Fruit fly (Drosophila melanogaster): Measurements from ENCODE around the gene InR.

The InR gene

dm6 chr3R:21590203-21590659 is 28.9 kb downstream of the InR start:
- TF ChIP-seq Dll (optimal IDR thresholded peaks at IDR 0.05), result no peak
- TF ChIP-seq pan (optimal IDR thresholded peaks at IDR 0.05), result no peak
- TF ChIP-seq EcR (GFP tag; optimal IDR thresholded peaks at IDR 0.05), result no peak
- no peak for TF ChIP-seq usp (GFP tag; optimal IDR thresholded peaks at IDR 0.05)
- TF ChIP-seq psq (optimal IDR thresholded peaks at IDR 0.05), result no peak
- TF ChIP-seq CG8478 (optimal IDR thresholded peaks at IDR 0.05), result no peak

dm6 chr3R:21589500-21590202 is 29.5 kb downstream of the InR start:
- no peak for TF ChIP-seq pan (optimal IDR thresholded peaks at IDR 0.05)
- no peak for TF ChIP-seq usp (GFP tag; optimal IDR thresholded peaks at IDR 0.05)
- TF ChIP-seq CG8478 (optimal IDR thresholded peaks at IDR 0.05), result no peak
- TF ChIP-seq psq (optimal IDR thresholded peaks at IDR 0.05), result no peak
- TF ChIP-seq EcR (GFP tag; optimal IDR thresholded peaks at IDR 0.05), result no peak
- no peak for TF ChIP-seq Dll (optimal IDR thresholded peaks at IDR 0.05)

DNA sequence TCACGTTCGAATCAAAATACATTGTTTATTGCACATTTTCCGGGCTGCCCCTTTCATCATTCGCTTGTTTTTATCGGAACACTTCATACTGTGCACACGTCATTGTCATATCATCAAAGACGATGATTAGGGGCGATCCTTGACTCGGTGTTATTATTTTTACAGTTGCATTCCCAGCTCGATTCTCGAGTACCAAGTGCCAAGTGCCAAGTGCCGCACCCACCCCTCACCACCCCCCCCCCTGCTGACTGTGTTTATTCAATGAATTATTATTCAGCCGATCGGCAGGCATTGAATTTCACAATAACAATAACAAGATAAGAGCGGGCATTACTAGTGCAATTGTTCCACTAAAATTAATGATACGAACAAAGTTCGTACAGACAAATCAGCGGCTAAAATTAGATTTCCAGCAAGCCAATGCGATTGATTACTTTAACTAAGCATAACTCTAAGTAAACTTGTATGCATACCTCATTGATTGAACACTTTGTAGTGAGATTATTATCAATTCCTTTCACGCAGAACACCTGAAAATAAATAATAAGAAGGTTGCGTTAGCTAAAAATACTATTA is 31.6 kb downstream of the InR start:
- no peak for TF ChIP-seq pan (optimal IDR thresholded peaks at IDR 0.05)
- TF ChIP-seq usp (GFP tag; optimal IDR thresholded peaks at IDR 0.05), result no peak
- TF ChIP-seq psq (optimal IDR thresholded peaks at IDR 0.05), result no peak
- TF ChIP-seq Dll (optimal IDR thresholded peaks at IDR 0.05), result no peak
- no peak for TF ChIP-seq CG8478 (optimal IDR thresholded peaks at IDR 0.05)
- TF ChIP-seq EcR (GFP tag; optimal IDR thresholded peaks at IDR 0.05), result no peak

- TF ChIP-seq pan (optimal IDR thresholded peaks at IDR 0.05) (no peak), psq (optimal IDR thresholded peaks at IDR 0.05) (no peak), usp (GFP tag; optimal IDR thresholded peaks at IDR 0.05) (no peak), EcR (GFP tag; optimal IDR thresholded peaks at IDR 0.05) (no peak), Dll (optimal IDR thresholded peaks at IDR 0.05) (no peak), CG8478 (optimal IDR thresholded peaks at IDR 0.05) (no peak)
Measured at dm6 chr3R:21586914-21587459, 32.1 kb downstream of the InR start.

DNA sequence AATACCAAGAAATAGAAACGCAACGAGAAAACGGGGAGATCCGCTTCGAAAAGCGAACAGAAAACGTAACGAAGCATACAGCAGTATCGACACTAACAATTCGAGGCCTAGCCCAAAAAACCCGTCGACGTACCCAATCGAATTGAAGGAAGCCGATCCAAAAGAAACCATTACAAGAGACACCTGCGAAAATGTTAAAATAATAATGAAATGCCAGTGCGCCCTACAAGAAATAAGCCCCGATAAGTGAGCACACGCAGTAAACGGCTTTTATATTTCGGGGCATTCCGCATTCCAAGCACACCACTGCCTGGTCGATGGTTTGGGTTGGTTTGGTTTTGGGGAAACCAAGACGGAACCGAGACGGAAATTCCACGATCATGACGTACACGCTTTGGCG is 32.8 kb downstream of the InR start:
- TF ChIP-seq Dll (optimal IDR thresholded peaks at IDR 0.05), result no peak
- TF ChIP-seq usp (GFP tag; optimal IDR thresholded peaks at IDR 0.05), result no peak
- TF ChIP-seq psq (optimal IDR thresholded peaks at IDR 0.05), result no peak
- no peak for TF ChIP-seq EcR (GFP tag; optimal IDR thresholded peaks at IDR 0.05)
- no peak for TF ChIP-seq pan (optimal IDR thresholded peaks at IDR 0.05)
- no peak for TF ChIP-seq CG8478 (optimal IDR thresholded peaks at IDR 0.05)

dm6 chr3R:21584296-21584936 is 34.7 kb downstream of the InR start:
- TF ChIP-seq CG8478 (optimal IDR thresholded peaks at IDR 0.05) (no peak), EcR (GFP tag; optimal IDR thresholded peaks at IDR 0.05) (no peak), psq (optimal IDR thresholded peaks at IDR 0.05) (no peak), Dll (optimal IDR thresholded peaks at IDR 0.05) (no peak), usp (GFP tag; optimal IDR thresholded peaks at IDR 0.05) (no peak), pan (optimal IDR thresholded peaks at IDR 0.05) (no peak)

- TF ChIP-seq usp (GFP tag; optimal IDR thresholded peaks at IDR 0.05), result no peak
- no peak for TF ChIP-seq Dll (optimal IDR thresholded peaks at IDR 0.05)
Measured at dm6 chr3R:21583603-21584218, 35.4 kb downstream of the InR start.

DNA sequence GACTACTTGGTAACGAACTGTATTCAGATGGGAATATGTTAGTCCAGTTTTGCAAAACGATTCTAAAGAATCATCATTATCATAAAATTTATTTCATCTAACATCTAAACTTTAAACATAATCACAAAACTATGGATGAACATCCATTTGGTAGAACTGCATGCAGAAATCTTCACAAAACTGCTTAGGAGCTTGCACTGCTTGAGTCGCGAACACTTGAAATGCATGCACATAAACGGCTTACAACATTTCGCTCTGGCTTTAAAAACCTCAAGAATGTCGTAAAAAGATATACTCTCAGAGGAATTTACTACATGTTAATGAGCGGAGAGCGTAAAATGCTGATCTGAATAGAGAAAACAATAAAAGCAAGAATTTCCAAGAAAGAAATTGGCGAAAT is 36.0 kb downstream of the InR start:
- TF ChIP-seq pan (optimal IDR thresholded peaks at IDR 0.05) (no peak), Dll (optimal IDR thresholded peaks at IDR 0.05) (no peak), EcR (GFP tag; optimal IDR thresholded peaks at IDR 0.05) (no peak), usp (GFP tag; optimal IDR thresholded peaks at IDR 0.05) (no peak), CG8478 (optimal IDR thresholded peaks at IDR 0.05) (no peak), psq (optimal IDR thresholded peaks at IDR 0.05) (no peak)

DNA sequence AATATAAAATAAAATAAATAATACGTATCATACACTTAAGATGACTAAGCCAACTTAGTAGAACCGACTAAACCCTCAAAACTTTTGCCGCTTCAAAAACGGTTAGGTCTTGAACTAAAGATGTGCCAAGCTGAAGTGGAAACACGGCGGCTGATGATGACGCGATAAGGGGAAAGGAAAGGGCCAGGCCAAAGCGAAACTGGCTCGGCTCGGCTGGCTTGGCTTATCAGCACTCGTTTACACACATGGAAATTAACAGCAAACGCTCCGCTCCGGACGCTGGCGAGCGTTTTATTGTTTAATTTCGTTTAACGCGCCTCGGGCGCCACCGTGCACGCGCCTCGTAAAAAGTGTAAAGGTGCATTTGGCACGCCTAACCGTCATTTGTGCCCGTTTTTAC is 36.5 kb downstream of the InR start:
- TF ChIP-seq psq (optimal IDR thresholded peaks at IDR 0.05) (no peak), Dll (optimal IDR thresholded peaks at IDR 0.05) (no peak), CG8478 (optimal IDR thresholded peaks at IDR 0.05) (no peak), EcR (GFP tag; optimal IDR thresholded peaks at IDR 0.05) (no peak), usp (GFP tag; optimal IDR thresholded peaks at IDR 0.05) (no peak), pan (optimal IDR thresholded peaks at IDR 0.05) (no peak)

DNA sequence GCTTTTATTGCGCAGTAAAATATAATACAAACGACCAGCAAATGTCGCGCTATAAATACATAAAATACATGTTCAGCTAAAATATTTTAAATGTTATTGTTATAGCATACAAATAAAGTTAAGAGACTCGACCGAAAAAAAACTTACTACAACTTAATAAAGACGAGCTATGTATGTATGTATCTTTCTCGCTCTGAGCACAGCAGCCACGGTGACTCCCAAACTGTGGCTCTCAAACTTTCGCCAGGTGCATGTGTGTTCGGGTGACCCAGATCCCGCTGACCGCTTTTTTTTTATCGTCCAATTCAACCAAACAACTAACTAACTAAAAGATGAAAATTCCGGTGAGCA is 37.0 kb downstream of the InR start:
- TF ChIP-seq Dll (optimal IDR thresholded peaks at IDR 0.05) (no peak), psq (optimal IDR thresholded peaks at IDR 0.05) (no peak)

DNA sequence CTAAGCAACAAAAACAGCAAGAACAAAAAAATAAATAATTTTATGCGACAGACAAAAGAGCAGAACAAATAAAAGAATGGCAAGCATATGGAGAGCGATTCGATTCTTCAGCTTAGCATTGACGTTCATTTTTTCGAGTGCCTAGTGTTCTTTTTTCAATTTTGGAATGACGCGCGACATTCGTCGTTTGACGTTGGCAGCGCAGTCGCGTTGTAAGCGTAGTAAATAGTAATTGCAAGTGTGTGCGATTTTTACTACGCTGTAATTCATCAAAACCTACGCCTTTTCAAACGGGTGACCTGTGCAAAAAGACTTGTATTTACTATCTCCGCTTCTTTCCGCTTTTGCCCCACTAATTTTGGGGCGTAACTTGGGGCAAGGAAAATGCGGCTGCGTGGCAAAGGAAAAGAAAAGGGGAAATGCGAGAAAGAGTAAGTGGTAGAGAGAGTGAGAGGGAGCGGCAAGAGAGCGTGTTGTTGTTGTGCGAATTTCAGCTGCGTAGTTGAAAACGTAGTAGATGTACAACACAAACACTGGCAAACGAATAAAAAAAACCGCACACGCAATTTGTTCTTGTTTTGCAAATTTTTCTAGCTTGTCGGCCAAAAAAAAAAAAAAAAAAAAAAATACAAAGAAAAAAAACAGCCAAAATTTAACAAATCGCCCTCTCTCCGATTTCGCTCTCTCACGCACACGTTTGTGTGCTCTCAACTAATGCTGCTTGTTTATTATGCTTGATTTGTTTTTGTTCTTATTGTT is 37.6 kb downstream of the InR start:
- TF ChIP-seq pan (optimal IDR thresholded peaks at IDR 0.05), result no peak
- TF ChIP-seq Dll (optimal IDR thresholded peaks at IDR 0.05), result no peak
- TF ChIP-seq EcR (GFP tag; optimal IDR thresholded peaks at IDR 0.05), result no peak

All from whole organism.